Fruit fly (Drosophila melanogaster): Measurements from ENCODE around the gene CG12236.

Gene CG12236

DNA sequence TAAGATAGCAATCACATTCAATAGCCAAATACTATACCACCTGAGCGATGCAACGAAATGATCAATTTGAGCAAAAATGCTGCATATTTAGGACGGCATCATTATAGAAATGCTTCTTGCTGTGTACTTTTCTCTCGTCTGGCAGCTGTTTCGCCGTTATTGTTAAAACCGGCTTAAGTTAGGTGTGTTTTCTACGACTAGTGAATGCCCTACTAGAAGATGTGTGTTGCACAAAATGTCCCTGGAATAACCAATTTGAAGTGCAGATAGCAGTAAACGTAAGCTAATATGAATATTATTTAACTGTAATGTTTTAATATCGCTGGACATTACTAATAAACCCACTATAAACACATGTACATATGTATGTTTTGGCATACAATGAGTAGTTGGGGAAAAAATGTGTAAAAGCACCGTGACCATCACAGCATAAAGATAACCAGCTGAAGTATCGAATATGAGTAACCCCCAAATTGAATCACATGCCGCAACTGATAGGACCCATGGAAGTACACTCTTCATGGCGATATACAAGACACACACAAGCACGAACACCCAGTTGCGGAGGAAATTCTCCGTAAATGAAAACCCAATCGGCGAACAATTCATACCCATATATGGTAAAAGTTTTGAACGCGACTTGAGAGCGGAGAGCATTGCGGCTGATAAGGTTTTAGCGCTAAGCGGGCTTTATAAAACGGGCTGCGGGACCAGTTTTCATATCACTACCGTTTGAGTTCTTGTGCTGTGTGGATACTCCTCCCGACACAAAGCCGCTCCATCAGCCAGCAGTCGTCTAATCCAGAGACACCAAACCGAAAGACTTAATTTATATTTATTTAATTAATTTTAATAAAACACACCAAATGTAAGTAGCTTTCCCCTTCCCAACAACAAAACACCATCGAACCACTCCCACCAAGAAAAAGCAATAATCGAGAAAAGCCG, 7.5 kb upstream of the CG12236 start, which contains the start of gene Act5C (continued):
- TF ChIP-seq CG16863 (GFP tag; optimal IDR thresholded peaks at IDR 0.05) (peak; percentile 95), Lpt (GFP tag; optimal IDR thresholded peaks at IDR 0.05) (no peak), bowl (GFP tag; IDR thresholded peaks at IDR 0.05) (peak; percentile 81), salm (tag; optimal IDR thresholded peaks at IDR 0.05) (peak; percentile 93), tio (GFP tag; optimal IDR thresholded peaks at IDR 0.05) (peak; percentile 89), zen2 (GFP tag; IDR thresholded peaks at IDR 0.05; ENCODE audit: partially characterized antibody) (no peak), CrebB (tag; optimal IDR thresholded peaks at IDR 0.05) (peak; percentile 91), CG15696 (tag; optimal IDR thresholded peaks at IDR 0.05) (peak; percentile 95), CG6813 (GFP tag; optimal IDR thresholded peaks at IDR 0.05) (peak; percentile 88), sima (GFP tag; optimal IDR thresholded peaks at IDR 0.05) (peak; percentile 86), CG17612 (GFP tag; IDR thresholded peaks at IDR 0.05) (peak; percentile 82), klu (GFP tag; IDR thresholded peaks at IDR 0.05) (peak; percentile 77), Lhr (GFP tag; optimal IDR thresholded peaks at IDR 0.05) (peak; percentile 70), CTCF (GFP tag; optimal IDR thresholded peaks at IDR 0.05) (peak; percentile 47), Scr (GFP tag; IDR thresholded peaks at IDR 0.05; ENCODE audit: partially characterized antibody) (no peak), insv (GFP tag; optimal IDR thresholded peaks at IDR 0.05) (no peak), Abd-B (GFP tag; optimal IDR thresholded peaks at IDR 0.05) (peak; percentile 90), en (GFP tag; optimal IDR thresholded peaks at IDR 0.05) (peak; percentile 90), ro (GFP tag; IDR thresholded peaks at IDR 0.05) (peak; percentile 74; the same call in 1 of the 2 replicates), pnt (GFP tag; optimal IDR thresholded peaks at IDR 0.05) (peak; percentile 95), Neu2 (GFP tag; optimal IDR thresholded peaks at IDR 0.05; ENCODE audit: borderline replicate concordance) (peak; percentile 79), sc (optimal IDR thresholded peaks at IDR 0.05) (no peak), sc (GFP tag; optimal IDR thresholded peaks at IDR 0.05) (peak; percentile 84), CG3726 (GFP tag; IDR thresholded peaks at IDR 0.05) (peak; percentile 96), CG4617 (GFP tag; optimal IDR thresholded peaks at IDR 0.05; ENCODE audit: borderline replicate concordance) (peak; percentile 83), vvl (GFP tag; IDR thresholded peaks at IDR 0.05) (peak; percentile 97), twi (tag; optimal IDR thresholded peaks at IDR 0.05) (peak; percentile 84), da (GFP tag; optimal IDR thresholded peaks at IDR 0.05) (peak; percentile 88), CG13894 (tag; optimal IDR thresholded peaks at IDR 0.05) (peak; percentile 79), CG4328 (GFP tag; optimal IDR thresholded peaks at IDR 0.05) (peak; percentile 59), CG2199 (GFP tag; IDR thresholded peaks at IDR 0.05) (peak; percentile 93), CG7963 (GFP tag; IDR thresholded peaks at IDR 0.05; ENCODE audit: partially characterized antibody) (no peak), az2 (GFP tag; optimal IDR thresholded peaks at IDR 0.05) (peak; percentile 94), CG1603 (tag; optimal IDR thresholded peaks at IDR 0.05) (peak; percentile 98), Poxn (GFP tag; IDR thresholded peaks at IDR 0.05) (0 out of 2 replicates have a peak, but pooled peaks have one; percentile 76), Blimp-1 (GFP tag; optimal IDR thresholded peaks at IDR 0.05) (peak; percentile 89), cwo (GFP tag; optimal IDR thresholded peaks at IDR 0.05) (peak; percentile 82), CG4360 (GFP tag; IDR thresholded peaks at IDR 0.05) (peak; percentile 72; the same call in 1 of the 2 replicates), CG13296 (GFP tag; optimal IDR thresholded peaks at IDR 0.05) (peak; percentile 90), CG11696 (GFP tag; IDR thresholded peaks at IDR 0.05) (peak; percentile 78), ac (GFP tag; optimal IDR thresholded peaks at IDR 0.05) (peak; percentile 96), CG34224 (GFP tag; IDR thresholded peaks at IDR 0.05; ENCODE audit: partially characterized antibody) (no peak), Dbx (GFP tag; IDR thresholded peaks at IDR 0.05) (peak; percentile 89; the same call in 2 of the 3 replicates), CG6765 (GFP tag; optimal IDR thresholded peaks at IDR 0.05) (peak; percentile 76), CG7987 (GFP tag; optimal IDR thresholded peaks at IDR 0.05) (peak; percentile 79), Xrp1 (GFP tag; IDR thresholded peaks at IDR 0.05) (peak; percentile 96), Dref (GFP tag; IDR thresholded peaks at IDR 0.05) (no peak), BtbVII (GFP tag; optimal IDR thresholded peaks at IDR 0.05) (peak; percentile 87)

Measured in whole organism, embryonic.